Fruit fly (Drosophila melanogaster) whole organism, prepupa: Measurements from ENCODE around the gene CG34043.
A peak's percentile ranks its signal among the peaks of the same experiment; 100 is the strongest.

ENCODE experiments used
- Blimp-1 ChIP-seq: fragments of 200-800 bp; sonication (Bioruptor generic); optimal IDR thresholded peaks from 3 replicates; lab custom pipeline; 2017; ENCODE audit warnings: missing biosample characterization, missing genetic modification characterization, mild to moderate bottlenecking, moderate library complexity, missing genetic modification reagents
- CG11762 ChIP-seq: fragments of 200-800 bp; sonication (Bioruptor generic); optimal IDR thresholded peaks from 3 replicates; lab custom pipeline; 2016; ENCODE audit warnings: missing biosample characterization, missing genetic modification characterization; ENCODE audit not compliant: insufficient read depth
- CG1621 ChIP-seq: fragments of 200-800 bp; sonication (Bioruptor generic); optimal IDR thresholded peaks from 3 replicates; lab custom pipeline; 2018; ENCODE audit warnings: missing biosample characterization, mild to moderate bottlenecking, missing genetic modification characterization
- CG32006 ChIP-seq: fragments of 200-800 bp; sonication (Bioruptor generic); optimal IDR thresholded peaks from 3 replicates; lab custom pipeline; 2017; ENCODE audit warnings: missing biosample characterization, mild to moderate bottlenecking, missing genetic modification characterization
- CG6808 ChIP-seq: fragments of 200-800 bp; sonication (Bioruptor generic); optimal IDR thresholded peaks from 3 replicates; lab custom pipeline; 2017; ENCODE audit warnings: missing biosample characterization, missing genetic modification characterization, mild to moderate bottlenecking, moderate library complexity, missing genetic modification reagents
- CG6854 ChIP-seq: fragments of 200-800 bp; sonication (Bioruptor generic); optimal IDR thresholded peaks from 2 replicates; lab custom pipeline; 2017; ENCODE audit warnings: missing biosample characterization, mild to moderate bottlenecking, missing genetic modification characterization
- Gug ChIP-seq: fragments of 200-800 bp; sonication (Bioruptor generic); IDR thresholded peaks from 2 replicates; pipeline ENCODE4 v1.3.6; 2022; ENCODE audit warnings: missing biosample characterization, missing genetic modification characterization
- Sox102F ChIP-seq: fragments of 200-800 bp; sonication (Bioruptor generic); optimal IDR thresholded peaks from 2 replicates; lab custom pipeline; 2016; ENCODE audit warnings: missing biosample characterization, mild to moderate bottlenecking, missing genetic modification characterization
- fd59A ChIP-seq: fragments of 200-800 bp; sonication (Bioruptor generic); optimal IDR thresholded peaks from 2 replicates; lab custom pipeline; 2017; ENCODE audit warnings: missing biosample characterization, mild to moderate bottlenecking, missing genetic modification characterization, missing genetic modification reagents
- vri ChIP-seq: fragments of 200-800 bp; sonication (Bioruptor generic); optimal IDR thresholded peaks from 3 replicates; lab custom pipeline; 2016; ENCODE audit warnings: missing biosample characterization, mild to moderate bottlenecking, missing genetic modification characterization

dm6 chr2L:10231092-10231494 lies 49.6 kb downstream of the CG34043 start:
- no peak for TF ChIP-seq Gug (GFP tag; lab: Robert Waterston, UW)
- peak; percentile 45 for TF ChIP-seq Sox102F
- no peak for TF ChIP-seq CG6854 (GFP tag; lab: Kevin White, UChicago)
- TF ChIP-seq CG6808 = peak; percentile 14
- no peak for TF ChIP-seq CG32006
- TF ChIP-seq Blimp-1 (GFP tag; lab: Kevin White, UChicago) = no peak
- TF ChIP-seq CG1621 (tag; lab: Kevin White, UChicago) = no peak
- peak; percentile 4 for TF ChIP-seq vri (GFP tag; lab: Kevin White, UChicago)
- TF ChIP-seq CG11762 (GFP tag; lab: Kevin White, UChicago) = no peak
- TF ChIP-seq fd59A (GFP tag; lab: Kevin White, UChicago) = no peak
